Fruit fly (Drosophila melanogaster) whole organism, embryonic: ENCODE data around the gene CG4942.

Experiments
- ATbp ChIP-seq: fragments of 200-800 bp; sonication (Bioruptor generic); optimal IDR thresholded peaks from 2 replicates; lab custom pipeline; 2017; ENCODE audit warnings: missing biosample characterization, mild to moderate bottlenecking, missing genetic modification characterization, missing genetic modification reagents
- Antp ChIP-seq: fragments of 200-800 bp; sonication (Bioruptor generic); optimal IDR thresholded peaks from 3 replicates; lab custom pipeline; 2016; ENCODE audit warnings: missing biosample characterization, missing genetic modification characterization
- CG11085 ChIP-seq: fragments of 200-800 bp; sonication (Bioruptor generic); IDR thresholded peaks from 2 replicates; pipeline ENCODE4 v1.3.6; 2022; ENCODE audit warnings: missing biosample characterization, missing genetic modification characterization
- CG12071 ChIP-seq: fragments of 200-800 bp; sonication (Bioruptor generic); optimal IDR thresholded peaks from 3 replicates; lab custom pipeline; 2018; ENCODE audit warnings: missing biosample characterization, mild to moderate bottlenecking, missing genetic modification characterization
- CG12104 ChIP-seq: fragments of 200-800 bp; sonication (Bioruptor generic); optimal IDR thresholded peaks from 3 replicates; lab custom pipeline; 2016; ENCODE audit warnings: missing biosample characterization, missing genetic modification characterization
- CG16813 ChIP-seq: fragments of 200-800 bp; sonication (Bioruptor generic); IDR thresholded peaks from 3 replicates; pipeline ENCODE4 v1.3.6; 2022; ENCODE audit warnings: missing biosample characterization, missing genetic modification characterization; ENCODE audit not compliant: partially characterized antibody
- CG16863 ChIP-seq: fragments of 200-800 bp; sonication (Bioruptor generic); optimal IDR thresholded peaks from 3 replicates; lab custom pipeline; 2016; ENCODE audit warnings: missing biosample characterization, missing genetic modification characterization
- CG17912 ChIP-seq: fragments of 200-800 bp; sonication (Bioruptor generic); optimal IDR thresholded peaks from 2 replicates; lab custom pipeline; 2018; ENCODE audit warnings: missing biosample characterization, mild to moderate bottlenecking, missing genetic modification characterization
- CG18011 ChIP-seq: fragments of 200-800 bp; sonication (Bioruptor generic); optimal IDR thresholded peaks from 2 replicates; lab custom pipeline; 2017; ENCODE audit warnings: missing biosample characterization, missing genetic modification characterization, mild to moderate bottlenecking, moderate library complexity, missing genotype
- CG18599 ChIP-seq: fragments of 200-800 bp; sonication (Bioruptor generic); optimal IDR thresholded peaks from 3 replicates; lab custom pipeline; 2017; ENCODE audit warnings: missing biosample characterization, missing genetic modification characterization, mild to moderate bottlenecking, moderate library complexity, missing genetic modification reagents
- CG2120 ChIP-seq: fragments of 200-800 bp; sonication (Bioruptor generic); optimal IDR thresholded peaks from 3 replicates; lab custom pipeline; 2016; ENCODE audit warnings: missing biosample characterization, missing genetic modification characterization
- CG2129 ChIP-seq: fragments of 200-800 bp; sonication (Bioruptor generic); IDR thresholded peaks from 2 replicates; pipeline ENCODE4 v1.3.6; 2022; ENCODE audit warnings: missing biosample characterization, missing genetic modification characterization; ENCODE audit not compliant: partially characterized antibody
- CG30403 ChIP-seq: fragments of 200-800 bp; sonication (Bioruptor generic); optimal IDR thresholded peaks from 3 replicates; lab custom pipeline; 2016; ENCODE audit warnings: missing biosample characterization, missing genetic modification characterization
- CG3065 ChIP-seq: fragments of 200-800 bp; sonication (Bioruptor generic); optimal IDR thresholded peaks from 2 replicates; lab custom pipeline; 2016; ENCODE audit warnings: missing biosample characterization, missing genetic modification characterization
- CG31388 ChIP-seq: fragments of 200-800 bp; sonication (Bioruptor generic); optimal IDR thresholded peaks from 2 replicates; lab custom pipeline; 2016; ENCODE audit warnings: missing biosample characterization, missing genetic modification characterization
- CG32532 ChIP-seq: fragments of 200-800 bp; sonication (Bioruptor generic); IDR thresholded peaks from 2 replicates; pipeline ENCODE4 v1.3.6; 2022; ENCODE audit warnings: missing biosample characterization, missing genetic modification characterization
- CG4404 ChIP-seq: fragments of 200-800 bp; sonication (Bioruptor generic); IDR thresholded peaks from 2 replicates; pipeline ENCODE4 v1.3.6; 2022; ENCODE audit warnings: missing biosample characterization, missing genetic modification characterization
- CG4820 ChIP-seq: fragments of 200-800 bp; sonication (Bioruptor generic); optimal IDR thresholded peaks from 3 replicates; lab custom pipeline; 2016; ENCODE audit warnings: missing biosample characterization, missing genetic modification characterization
- CG5953 ChIP-seq: fragments of 200-800 bp; sonication (Bioruptor generic); IDR thresholded peaks from 2 replicates; pipeline ENCODE4 v1.3.6; 2022; ENCODE audit warnings: missing biosample characterization, missing genetic modification characterization
- CG6254 ChIP-seq: fragments of 200-800 bp; sonication (Bioruptor generic); optimal IDR thresholded peaks from 3 replicates; lab custom pipeline; 2017; ENCODE audit warnings: mild to moderate bottlenecking, missing biosample characterization, missing genetic modification reagents, missing genetic modification characterization
- CG6765 ChIP-seq: fragments of 200-800 bp; sonication (Bioruptor generic); optimal IDR thresholded peaks from 3 replicates; lab custom pipeline; 2017; ENCODE audit warnings: missing biosample characterization, mild to moderate bottlenecking, missing genetic modification characterization
- CG8359 ChIP-seq: fragments of 200-800 bp; sonication (Bioruptor generic); optimal IDR thresholded peaks from 2 replicates; lab custom pipeline; 2017; ENCODE audit warnings: missing biosample characterization, mild to moderate bottlenecking, missing genetic modification characterization, borderline replicate concordance
- Dad ChIP-seq: fragments of 200-800 bp; sonication (Bioruptor generic); optimal IDR thresholded peaks from 3 replicates; lab custom pipeline; 2016; ENCODE audit warnings: missing biosample characterization, missing genetic modification characterization
- Dek ChIP-seq: fragments of 200-800 bp; sonication (Bioruptor generic); optimal IDR thresholded peaks from 3 replicates; lab custom pipeline; 2019; ENCODE audit warnings: missing biosample characterization, mild to moderate bottlenecking, missing genetic modification characterization, moderate library complexity
- Dip3 ChIP-seq: fragments of 200-800 bp; sonication (Bioruptor generic); optimal IDR thresholded peaks from 3 replicates; lab custom pipeline; 2016; ENCODE audit warnings: missing biosample characterization, missing genetic modification characterization
- Dll ChIP-seq: fragments of 200-800 bp; sonication (Bioruptor generic); IDR thresholded peaks from 4 replicates; pipeline ENCODE4 v1.3.6; 2022; ENCODE audit warnings: missing biosample characterization, missing genetic modification characterization; ENCODE audit not compliant: partially characterized antibody
- E2f2 ChIP-seq: fragments of 200-800 bp; sonication (Bioruptor generic); IDR thresholded peaks from 2 replicates; pipeline ENCODE4 v1.3.6; 2022; ENCODE audit warnings: missing biosample characterization, missing genetic modification characterization
- Elba2 ChIP-seq: fragments of 200-800 bp; sonication (Bioruptor generic); optimal IDR thresholded peaks from 3 replicates; lab custom pipeline; 2016; ENCODE audit warnings: missing biosample characterization, missing genetic modification characterization
- Gsc ChIP-seq: fragments of 200-800 bp; sonication (Bioruptor generic); IDR thresholded peaks from 2 replicates; pipeline ENCODE4 v1.3.6; 2022; ENCODE audit warnings: missing biosample characterization, missing genetic modification characterization
- Hr51 ChIP-seq, 2 experiments: fragments of 200-800 bp; sonication (Bioruptor generic); optimal IDR thresholded peaks; 2 replicates in 1 of 2; 3 replicates in 1 of 2; lab custom pipeline; 2016 to 2018; ENCODE audit warnings: missing biosample characterization in 2 of 2, missing genetic modification characterization in 2 of 2, mild to moderate bottlenecking in 1 of 2, moderate library complexity in 1 of 2
- Nf-YA ChIP-seq: fragments of 200-800 bp; sonication (Bioruptor generic); IDR thresholded peaks from 2 replicates; pipeline ENCODE4 v1.3.6; 2022; ENCODE audit warnings: missing biosample characterization, missing genetic modification characterization
- Nf-YC ChIP-seq: fragments of 200-800 bp; optimal IDR thresholded peaks from 3 replicates; lab custom pipeline; 2019; ENCODE audit warnings: missing biosample characterization, mild to moderate bottlenecking, missing genetic modification characterization, moderate library complexity
- Taf1 ChIP-seq: fragments of 200-800 bp; sonication (Bioruptor generic); IDR thresholded peaks from 2 replicates; pipeline ENCODE4 v1.3.6; 2022; ENCODE audit warnings: missing biosample characterization, missing genetic modification characterization
- ac ChIP-seq: fragments of 200-800 bp; sonication (Bioruptor generic); optimal IDR thresholded peaks from 3 replicates; lab custom pipeline; 2017; ENCODE audit warnings: missing biosample characterization, mild to moderate bottlenecking, missing genetic modification characterization
- ara ChIP-seq: fragments of 200-800 bp; sonication (Bioruptor generic); IDR thresholded peaks from 2 replicates; pipeline ENCODE4 v1.3.6; 2022; ENCODE audit warnings: missing biosample characterization, missing genetic modification characterization
- btn ChIP-seq: fragments of 200-800 bp; sonication (Bioruptor generic); optimal IDR thresholded peaks from 2 replicates; lab custom pipeline; 2016; ENCODE audit warnings: missing biosample characterization, missing genetic modification characterization
- cad ChIP-seq: fragments of >200 bp; optimal IDR thresholded peaks from 2 replicates; lab custom pipeline; 2017; ENCODE audit warnings: missing biosample characterization, missing genetic modification characterization
- cg ChIP-seq: fragments of 200-800 bp; sonication (Bioruptor generic); optimal IDR thresholded peaks from 3 replicates; lab custom pipeline; 2019; ENCODE audit warnings: missing biosample characterization, mild to moderate bottlenecking, missing genetic modification characterization, moderate library complexity
- fd64A ChIP-seq: fragments of 200-800 bp; sonication (Bioruptor generic); optimal IDR thresholded peaks from 3 replicates; lab custom pipeline; 2018; ENCODE audit warnings: missing biosample characterization, mild to moderate bottlenecking, missing genetic modification characterization
- gsb ChIP-seq: fragments of 200-800 bp; sonication (Bioruptor generic); IDR thresholded peaks from 2 replicates; pipeline ENCODE4 v1.3.6; 2022; ENCODE audit warnings: missing biosample characterization, missing genetic modification characterization
- h ChIP-seq: fragments of >200 bp; optimal IDR thresholded peaks from 2 replicates; lab custom pipeline; 2017
- ham ChIP-seq: fragments of 200-800 bp; sonication (Bioruptor generic); IDR thresholded peaks from 2 replicates; pipeline ENCODE4 v1.3.6; 2022; ENCODE audit warnings: missing biosample characterization, missing genetic modification characterization
- hth ChIP-seq: fragments of >200 bp; optimal IDR thresholded peaks from 2 replicates; lab custom pipeline; 2017; ENCODE audit warnings: inconsistent platforms
- kah ChIP-seq: fragments of 200-800 bp; sonication (Bioruptor generic); optimal IDR thresholded peaks from 2 replicates; lab custom pipeline; 2018; ENCODE audit warnings: missing biosample characterization, mild to moderate bottlenecking, missing genetic modification characterization
- nom ChIP-seq: fragments of 200-800 bp; sonication (Bioruptor generic); optimal IDR thresholded peaks from 2 replicates; lab custom pipeline; 2017; ENCODE audit warnings: missing biosample characterization, missing genetic modification characterization, mild to moderate bottlenecking, moderate library complexity, missing genetic modification reagents
- run ChIP-seq: fragments of 200-800 bp; sonication (Bioruptor generic); optimal IDR thresholded peaks from 3 replicates; lab custom pipeline; 2018; ENCODE audit warnings: missing biosample characterization, mild to moderate bottlenecking, missing genetic modification characterization
- stc ChIP-seq: fragments of 200-800 bp; sonication (Bioruptor generic); IDR thresholded peaks from 2 replicates; pipeline ENCODE4 v1.3.6; 2022; ENCODE audit warnings: missing biosample characterization, missing genetic modification characterization
- toy ChIP-seq: fragments of 200-800 bp; sonication (Bioruptor generic); IDR thresholded peaks from 2 replicates; pipeline ENCODE4 v1.3.6; 2022; ENCODE audit warnings: missing biosample characterization, missing genetic modification characterization
- vvl ChIP-seq: fragments of 200-800 bp; sonication (Bioruptor generic); IDR thresholded peaks from 2 replicates; pipeline ENCODE4 v1.3.6; 2022; ENCODE audit warnings: missing biosample characterization, missing genetic modification characterization
- wek ChIP-seq: fragments of 200-800 bp; sonication (Bioruptor generic); optimal IDR thresholded peaks from 3 replicates; lab custom pipeline; 2018; ENCODE audit warnings: missing biosample characterization, mild to moderate bottlenecking, missing genetic modification characterization, moderate library complexity

Gene CG4942

DNA sequence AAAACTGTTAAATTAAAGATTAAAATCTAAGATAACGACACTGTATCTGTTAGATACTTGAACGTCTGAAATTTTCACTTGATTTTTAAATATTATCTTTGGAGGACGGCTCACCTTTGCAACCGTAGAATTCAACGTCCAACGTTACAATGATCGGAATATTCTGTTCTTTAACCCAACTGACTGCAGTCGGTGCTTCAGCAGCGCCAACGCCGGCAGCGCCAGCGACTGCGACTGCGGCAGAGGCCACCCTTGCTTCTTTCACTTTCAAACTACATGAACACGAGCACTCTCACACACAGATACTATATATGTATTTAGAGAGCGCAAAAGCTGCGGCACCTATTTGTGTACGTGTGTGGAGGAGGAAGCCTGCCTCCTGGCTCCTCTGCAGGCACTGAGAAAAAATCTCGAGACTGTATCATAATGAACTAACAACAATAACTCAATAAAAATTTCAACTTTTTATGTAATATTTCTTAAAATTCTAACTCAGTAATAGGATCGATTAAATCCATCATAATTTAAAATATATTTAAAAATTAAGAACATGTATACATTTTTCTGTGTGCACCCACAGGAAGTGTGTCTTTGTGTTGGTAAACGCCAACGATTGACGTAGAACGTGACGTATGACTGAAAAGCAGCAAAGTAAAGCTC is 15.3 kb upstream of the CG4942 start (continued):
- TF ChIP-seq CG2129 (GFP tag; lab: Robert Waterston, UW): no peak
- peak; percentile 69 for TF ChIP-seq kah (GFP tag; lab: Kevin White, UChicago)
- peak; percentile 83 for TF ChIP-seq Nf-YC
- TF ChIP-seq CG17912 (GFP tag; lab: Kevin White, UChicago): peak; percentile 36
- peak; percentile 94 for TF ChIP-seq Dek
- peak; percentile 78 for TF ChIP-seq CG12071
- peak; percentile 75; the same call in 1 of the 2 replicates for TF ChIP-seq toy (GFP tag; lab: Robert Waterston, UW)
- peak; percentile 35 for TF ChIP-seq wek (GFP tag; lab: Kevin White, UChicago)
- peak; percentile 93 for TF ChIP-seq CG30403 (GFP tag; lab: Kevin White, UChicago)
- no peak for TF ChIP-seq CG16813
- TF ChIP-seq run: peak; percentile 59
- peak; percentile 57 to 91 for TF ChIP-seq Hr51 (GFP tag; optimal IDR thresholded peaks at IDR 0.05; lab: Kevin White, UChicago)
- peak; percentile 56 for TF ChIP-seq Dad (GFP tag; lab: Kevin White, UChicago)
- peak; percentile 80 for TF ChIP-seq CG5953 (GFP tag; lab: Robert Waterston, UW)
- TF ChIP-seq ara (GFP tag; lab: Robert Waterston, UW): peak; percentile 83
- peak; percentile 85 for TF ChIP-seq CG6765 (GFP tag; lab: Kevin White, UChicago)
- TF ChIP-seq Dip3 (GFP tag; lab: Kevin White, UChicago): peak; percentile 68
- TF ChIP-seq CG3065 (GFP tag; lab: Kevin White, UChicago): peak; percentile 76
- TF ChIP-seq stc: peak; percentile 84
- TF ChIP-seq hth (lab: Kevin White, UChicago): no peak
- peak; percentile 59 for TF ChIP-seq CG8359 (GFP tag; lab: Kevin White, UChicago)
- TF ChIP-seq Gsc: peak; percentile 73
- TF ChIP-seq CG2120: peak; percentile 91
- TF ChIP-seq CG4404 (GFP tag; lab: Robert Waterston, UW): peak; percentile 79
- TF ChIP-seq E2f2 (GFP tag; lab: Robert Waterston, UW): peak; percentile 70
- peak; percentile 90 for TF ChIP-seq Taf1
- TF ChIP-seq cg (GFP tag; lab: Kevin White, UChicago): peak; percentile 80
- TF ChIP-seq gsb: peak; percentile 57; the same call in 1 of the 2 replicates
- peak; percentile 58 for TF ChIP-seq fd64A (GFP tag; lab: Kevin White, UChicago)
- TF ChIP-seq nom (GFP tag; lab: Kevin White, UChicago): peak; percentile 90
- TF ChIP-seq Elba2 (GFP tag; lab: Kevin White, UChicago): no peak
- peak; percentile 54 for TF ChIP-seq CG31388 (GFP tag; lab: Kevin White, UChicago)
- no peak for TF ChIP-seq cad
- TF ChIP-seq Nf-YA (GFP tag; lab: Robert Waterston, UW): peak; percentile 79
- peak; percentile 98 for TF ChIP-seq CG18599
- no peak for TF ChIP-seq ham (GFP tag; lab: Robert Waterston, UW)
- no peak for TF ChIP-seq h (lab: Kevin White, UChicago)
- peak; percentile 80 for TF ChIP-seq CG4820 (GFP tag; lab: Kevin White, UChicago)
- peak; percentile 95 for TF ChIP-seq vvl (GFP tag; lab: Robert Waterston, UW)
- no peak for TF ChIP-seq Dll (GFP tag; lab: Robert Waterston, UW)
- TF ChIP-seq CG6254 (GFP tag; lab: Kevin White, UChicago): peak; percentile 68
- peak; percentile 91 for TF ChIP-seq ATbp
- TF ChIP-seq btn (GFP tag; lab: Kevin White, UChicago): no peak
- TF ChIP-seq CG32532 (GFP tag; lab: Robert Waterston, UW): peak; percentile 96
- peak; percentile 57 for TF ChIP-seq CG16863 (GFP tag; lab: Kevin White, UChicago)
- TF ChIP-seq CG11085 (GFP tag; lab: Robert Waterston, UW): peak; percentile 87
- TF ChIP-seq Antp (GFP tag; lab: Kevin White, UChicago): peak; percentile 34
- TF ChIP-seq ac: peak; percentile 25
- peak; percentile 89 for TF ChIP-seq CG12104
- peak; percentile 62 for TF ChIP-seq CG18011
